Fruit fly (Drosophila melanogaster) whole organism, embryonic: ENCODE results near the gene CG43678.

Experiments used
- CG11723 ChIP-seq: fragments of 200-800 bp; sonication (Bioruptor generic); optimal IDR thresholded peaks from 2 replicates; lab custom pipeline; 2017; ENCODE audit warnings: missing biosample characterization, mild to moderate bottlenecking, missing genetic modification characterization
- CG14441 ChIP-seq: fragments of 200-800 bp; sonication (Bioruptor generic); IDR thresholded peaks from 2 replicates; pipeline ENCODE4 v1.3.6; 2022; ENCODE audit warnings: missing biosample characterization, missing genetic modification characterization
- CG16779 ChIP-seq: fragments of 200-800 bp; sonication (Bioruptor generic); IDR thresholded peaks from 2 replicates; pipeline ENCODE4 v1.3.6; 2022; ENCODE audit warnings: missing biosample characterization, missing genetic modification characterization
- CG18262 ChIP-seq: fragments of 200-800 bp; optimal IDR thresholded peaks from 3 replicates; lab custom pipeline; 2019; ENCODE audit warnings: missing biosample characterization, mild to moderate bottlenecking, missing genetic modification characterization, moderate library complexity
- CG5953 ChIP-seq: fragments of 200-800 bp; sonication (Bioruptor generic); IDR thresholded peaks from 2 replicates; pipeline ENCODE4 v1.3.6; 2022; ENCODE audit warnings: missing biosample characterization, missing genetic modification characterization
- CG9797 ChIP-seq: fragments of 200-800 bp; sonication (Bioruptor generic); optimal IDR thresholded peaks from 3 replicates; lab custom pipeline; 2018; ENCODE audit warnings: missing biosample characterization, mild to moderate bottlenecking, missing genetic modification characterization
- Hmx ChIP-seq: fragments of 200-800 bp; sonication (Bioruptor generic); optimal IDR thresholded peaks from 2 replicates; lab custom pipeline; 2016; ENCODE audit warnings: missing biosample characterization, missing genetic modification characterization
- bowl ChIP-seq: fragments of 200-800 bp; sonication (Bioruptor generic); IDR thresholded peaks from 2 replicates; pipeline ENCODE4 v1.3.6; 2022; ENCODE audit warnings: missing biosample characterization, missing genetic modification characterization
- fd64A ChIP-seq: fragments of 200-800 bp; sonication (Bioruptor generic); optimal IDR thresholded peaks from 3 replicates; lab custom pipeline; 2018; ENCODE audit warnings: missing biosample characterization, mild to moderate bottlenecking, missing genetic modification characterization
- fd96Cb ChIP-seq: fragments of 200-800 bp; sonication (Bioruptor generic); optimal IDR thresholded peaks from 2 replicates; lab custom pipeline; 2018; ENCODE audit warnings: missing biosample characterization, mild to moderate bottlenecking, missing genetic modification characterization, moderate library complexity
- lola ChIP-seq, 3 experiments: fragments of >200 bp in 2 of 3; fragments of 200-800 bp in 1 of 3; sonication (Bioruptor generic) in 1 of 3; optimal IDR thresholded peaks; 2 replicates each; lab custom pipeline; 2017 to 2019; ENCODE audit warnings: missing biosample characterization in 3 of 3, missing genetic modification characterization in 3 of 3, mild to moderate bottlenecking in 1 of 3, moderate library complexity in 1 of 3
- pan ChIP-seq, 4 experiments: fragments of >200 bp in 3 of 4; fragments of 200-800 bp in 1 of 4; sonication (Bioruptor generic) in 1 of 4; optimal IDR thresholded peaks in 3 of 4; IDR thresholded peaks in 1 of 4; 2 replicates each; pipeline versions ENCODE4 v1.3.6 to Lab custom; 2017 to 2022; ENCODE audit warnings: missing biosample characterization in 2 of 4, missing genetic modification characterization in 2 of 4, mixed read lengths in 1 of 4

DNA sequence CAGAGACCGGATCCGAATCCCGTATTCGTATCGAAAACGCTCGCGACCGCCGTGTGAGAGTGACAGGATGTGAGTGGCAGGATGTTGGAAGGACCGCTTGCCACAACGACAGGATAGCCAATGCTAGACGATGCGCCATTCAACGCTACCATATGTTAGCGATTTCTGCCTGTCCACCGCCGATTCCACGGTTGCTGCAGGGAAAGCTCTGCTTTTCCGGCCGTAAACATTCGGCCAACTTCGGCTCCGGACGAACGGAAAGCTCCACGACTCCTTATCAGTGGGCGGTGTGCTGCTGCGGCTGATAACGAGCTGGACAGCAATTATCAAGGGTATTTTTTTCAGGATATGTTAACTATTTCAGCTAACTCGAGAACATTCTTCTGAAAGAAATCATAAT, 15.6 kb upstream of the CG43678 start, which contains the start of gene Sytbeta:
- TF ChIP-seq Hmx (GFP tag; lab: Kevin White, UChicago) (no peak), fd64A (GFP tag; lab: Kevin White, UChicago) (no peak), CG11723 (GFP tag; lab: Kevin White, UChicago) (no peak), CG18262 (tag; lab: Kevin White, UChicago) (no peak), CG9797 (GFP tag; lab: Kevin White, UChicago) (no peak), fd96Cb (tag; lab: Kevin White, UChicago) (no peak), CG5953 (GFP tag; lab: Robert Waterston, UW) (no peak), lola (GFP tag; optimal IDR thresholded peaks at IDR 0.05; lab: Kevin White, UChicago) (no peak), pan (optimal IDR thresholded peaks at IDR 0.05; lab: Kevin White, UChicago) (no peak), pan (GFP tag; optimal IDR thresholded peaks at IDR 0.05 in 1 of 2, IDR thresholded peaks at IDR 0.05 in 1 of 2) (no peak), bowl (GFP tag; lab: Robert Waterston, UW) (no peak), CG16779 (GFP tag; lab: Robert Waterston, UW) (no peak), CG14441 (no peak)
